Fruit fly (Drosophila melanogaster) whole organism, embryonic: ENCODE data around the gene ari-1.

Experiments
- ATbp ChIP-seq: fragments of 200-800 bp; sonication (Bioruptor generic); optimal IDR thresholded peaks from 2 replicates; lab custom pipeline; 2017; ENCODE audit warnings: missing biosample characterization, mild to moderate bottlenecking, missing genetic modification characterization, missing genetic modification reagents
- Asciz ChIP-seq: fragments of 200-800 bp; sonication (Bioruptor generic); optimal IDR thresholded peaks from 2 replicates; lab custom pipeline; 2017; ENCODE audit warnings: missing biosample characterization, mild to moderate bottlenecking, missing genetic modification characterization, missing genetic modification reagents
- Atf3 ChIP-seq: fragments of 200-800 bp; sonication (Bioruptor generic); optimal IDR thresholded peaks from 3 replicates; lab custom pipeline; 2016; ENCODE audit warnings: missing biosample characterization, missing genetic modification characterization
- Bgb ChIP-seq: fragments of 200-800 bp; sonication (Bioruptor generic); IDR thresholded peaks from 2 replicates; pipeline ENCODE4 v1.3.6; 2022; ENCODE audit warnings: missing biosample characterization, missing genetic modification characterization; ENCODE audit not compliant: partially characterized antibody
- CG1024 ChIP-seq: fragments of 200-800 bp; sonication (Bioruptor generic); IDR thresholded peaks from 2 replicates; pipeline ENCODE4 v1.3.6; 2022; ENCODE audit warnings: missing biosample characterization, missing genetic modification characterization
- CG10565 ChIP-seq: fragments of 200-800 bp; sonication (Bioruptor generic); optimal IDR thresholded peaks from 3 replicates; lab custom pipeline; 2016; ENCODE audit warnings: missing biosample characterization, mild to moderate bottlenecking, missing genetic modification characterization
- CG10959 ChIP-seq: fragments of 200-800 bp; sonication (Bioruptor generic); IDR thresholded peaks from 2 replicates; pipeline ENCODE4 v1.3.6; 2022; ENCODE audit warnings: missing biosample characterization, missing genetic modification characterization
- CG12299 ChIP-seq: fragments of 200-800 bp; sonication (Bioruptor generic); optimal IDR thresholded peaks from 2 replicates; lab custom pipeline; 2018; ENCODE audit warnings: missing biosample characterization, mild to moderate bottlenecking, missing genetic modification characterization
- CG12391 ChIP-seq: fragments of 200-800 bp; sonication (Bioruptor generic); optimal IDR thresholded peaks from 3 replicates; lab custom pipeline; 2018; ENCODE audit warnings: missing biosample characterization, mild to moderate bottlenecking, missing genetic modification characterization, moderate library complexity
- CG13894 ChIP-seq: fragments of 200-800 bp; sonication (Bioruptor generic); optimal IDR thresholded peaks from 3 replicates; lab custom pipeline; 2018; ENCODE audit warnings: missing biosample characterization, mild to moderate bottlenecking, missing genetic modification characterization, moderate library complexity
- CG18011 ChIP-seq: fragments of 200-800 bp; sonication (Bioruptor generic); optimal IDR thresholded peaks from 2 replicates; lab custom pipeline; 2017; ENCODE audit warnings: missing biosample characterization, missing genetic modification characterization, mild to moderate bottlenecking, moderate library complexity, missing genotype
- CG2889 ChIP-seq: fragments of 200-800 bp; sonication (Bioruptor generic); IDR thresholded peaks from 3 replicates; pipeline ENCODE4 v1.3.6; 2022; ENCODE audit warnings: missing biosample characterization, missing genetic modification characterization
- CG3163 ChIP-seq: fragments of 200-800 bp; sonication (Bioruptor generic); optimal IDR thresholded peaks from 3 replicates; lab custom pipeline; 2016; ENCODE audit warnings: missing biosample characterization, missing genetic modification characterization
- CG3281 ChIP-seq: fragments of 200-800 bp; sonication (Bioruptor generic); optimal IDR thresholded peaks from 3 replicates; lab custom pipeline; 2017; ENCODE audit warnings: missing biosample characterization, mild to moderate bottlenecking, missing genetic modification characterization
- CG5180 ChIP-seq: fragments of 200-800 bp; sonication (Bioruptor generic); optimal IDR thresholded peaks from 3 replicates; lab custom pipeline; 2017; ENCODE audit warnings: missing biosample characterization, missing genetic modification characterization, mild to moderate bottlenecking, moderate library complexity, missing genetic modification reagents
- CG6175 ChIP-seq: fragments of 200-800 bp; sonication (Bioruptor generic); IDR thresholded peaks from 3 replicates; pipeline ENCODE4 v1.3.6; 2022; ENCODE audit warnings: missing biosample characterization, missing genetic modification characterization
- CG6791 ChIP-seq: fragments of 200-800 bp; sonication (Bioruptor generic); IDR thresholded peaks from 3 replicates; pipeline ENCODE4 v1.3.6; 2022; ENCODE audit warnings: missing biosample characterization, missing genetic modification characterization; ENCODE audit not compliant: partially characterized antibody
- D19A ChIP-seq: fragments of 200-800 bp; optimal IDR thresholded peaks from 3 replicates; lab custom pipeline; 2019; ENCODE audit warnings: missing biosample characterization, mild to moderate bottlenecking, missing genetic modification characterization, moderate library complexity
- D19B ChIP-seq: fragments of 200-800 bp; sonication (Bioruptor generic); optimal IDR thresholded peaks from 2 replicates; lab custom pipeline; 2017; ENCODE audit warnings: missing biosample characterization, mild to moderate bottlenecking, missing genetic modification characterization
- Doc2 ChIP-seq: fragments of 200-800 bp; sonication (Bioruptor generic); IDR thresholded peaks from 2 replicates; pipeline ENCODE4 v1.3.6; 2022; ENCODE audit warnings: missing biosample characterization, missing genetic modification characterization
- HLH54F ChIP-seq: fragments of 200-800 bp; sonication (Bioruptor generic); optimal IDR thresholded peaks from 3 replicates; lab custom pipeline; 2016; ENCODE audit warnings: missing biosample characterization, missing genetic modification characterization
- HLHmδ ChIP-seq: fragments of 200-800 bp; sonication (Bioruptor generic); optimal IDR thresholded peaks from 2 replicates; lab custom pipeline; 2018; ENCODE audit warnings: missing biosample characterization, mild to moderate bottlenecking, missing genetic modification characterization, moderate library complexity
- Hey ChIP-seq: fragments of 200-800 bp; sonication (Bioruptor generic); optimal IDR thresholded peaks from 3 replicates; lab custom pipeline; 2018; ENCODE audit warnings: missing biosample characterization, mild to moderate bottlenecking, missing genetic modification characterization
- Lim3 ChIP-seq: fragments of 200-800 bp; sonication (Bioruptor generic); IDR thresholded peaks from 2 replicates; pipeline ENCODE4 v1.3.6; 2022; ENCODE audit warnings: missing biosample characterization, missing genetic modification characterization
- Nf-YC ChIP-seq: fragments of 200-800 bp; optimal IDR thresholded peaks from 3 replicates; lab custom pipeline; 2019; ENCODE audit warnings: missing biosample characterization, mild to moderate bottlenecking, missing genetic modification characterization, moderate library complexity
- Opbp ChIP-seq: fragments of 200-800 bp; sonication (Bioruptor generic); IDR thresholded peaks from 3 replicates; pipeline ENCODE4 v1.3.6; 2022; ENCODE audit warnings: missing biosample characterization, missing genetic modification characterization; ENCODE audit not compliant: partially characterized antibody
- Optix ChIP-seq: fragments of 200-800 bp; sonication (Bioruptor generic); IDR thresholded peaks from 3 replicates; pipeline ENCODE4 v1.3.6; 2022; ENCODE audit warnings: missing biosample characterization, missing genetic modification characterization
- Sox102F ChIP-seq: fragments of 200-800 bp; sonication (Bioruptor generic); optimal IDR thresholded peaks from 2 replicates; lab custom pipeline; 2018; ENCODE audit warnings: missing biosample characterization, mild to moderate bottlenecking, missing genetic modification characterization, moderate library complexity
- Sry-δ ChIP-seq: fragments of 200-800 bp; sonication (Bioruptor generic); optimal IDR thresholded peaks from 2 replicates; lab custom pipeline; 2016; ENCODE audit warnings: missing biosample characterization, missing genetic modification characterization
- Ssrp ChIP-seq: fragments of 200-800 bp; sonication (Bioruptor generic); optimal IDR thresholded peaks from 2 replicates; lab custom pipeline; 2018; ENCODE audit warnings: missing biosample characterization, mild to moderate bottlenecking, missing genetic modification characterization, moderate library complexity
- TFAM ChIP-seq: fragments of 200-800 bp; sonication (Bioruptor generic); optimal IDR thresholded peaks from 2 replicates; lab custom pipeline; 2017; ENCODE audit warnings: missing biosample characterization, missing genetic modification characterization, inconsistent platforms
- Usf ChIP-seq: fragments of 200-800 bp; sonication (Bioruptor generic); optimal IDR thresholded peaks from 2 replicates; lab custom pipeline; 2017; ENCODE audit warnings: missing genotype, missing biosample characterization, missing genetic modification characterization
- YL-1 ChIP-seq: fragments of 200-800 bp; sonication (Bioruptor generic); optimal IDR thresholded peaks from 3 replicates; lab custom pipeline; 2017; ENCODE audit warnings: missing biosample characterization, mild to moderate bottlenecking, missing genetic modification characterization
- ap ChIP-seq: fragments of 200-800 bp; sonication (Bioruptor generic); IDR thresholded peaks from 2 replicates; pipeline ENCODE4 v1.3.6; 2022; ENCODE audit warnings: missing biosample characterization, missing genetic modification characterization
- ash1 ChIP-seq: fragments of 200-800 bp; sonication (Bioruptor generic); optimal IDR thresholded peaks from 2 replicates; lab custom pipeline; 2018; ENCODE audit warnings: missing biosample characterization, mild to moderate bottlenecking, missing genetic modification characterization
- ci ChIP-seq: fragments of 200-800 bp; sonication (Bioruptor generic); IDR thresholded peaks from 3 replicates; pipeline ENCODE4 v1.3.6; 2022; ENCODE audit warnings: missing biosample characterization, missing genetic modification characterization
- ems ChIP-seq: fragments of 200-800 bp; sonication (Bioruptor generic); optimal IDR thresholded peaks from 3 replicates; lab custom pipeline; 2016; ENCODE audit warnings: missing biosample characterization, missing genetic modification characterization
- esg ChIP-seq: fragments of 200-800 bp; sonication (Bioruptor generic); conservative IDR thresholded peaks from 2 replicates; pipeline ENCODE4 v1.3.6; 2022; ENCODE audit warnings: missing biosample characterization, missing genetic modification characterization
- eve ChIP-seq, 2 experiments: fragments of >200 bp; optimal IDR thresholded peaks; 2 replicates each; lab custom pipeline; 2017; ENCODE audit warnings: missing biosample characterization in 2 of 2, missing genetic modification characterization in 2 of 2
- grn ChIP-seq: fragments of 200-800 bp; sonication (Bioruptor generic); optimal IDR thresholded peaks from 3 replicates; lab custom pipeline; 2017; ENCODE audit warnings: missing biosample characterization, missing genetic modification characterization
- h ChIP-seq: fragments of >200 bp; optimal IDR thresholded peaks from 2 replicates; lab custom pipeline; 2017
- lilli ChIP-seq: fragments of 200-800 bp; sonication (Bioruptor generic); optimal IDR thresholded peaks from 3 replicates; lab custom pipeline; 2016; ENCODE audit warnings: missing biosample characterization, missing genetic modification characterization
- nau ChIP-seq: fragments of 200-800 bp; sonication (Bioruptor generic); optimal IDR thresholded peaks from 3 replicates; lab custom pipeline; 2017; ENCODE audit warnings: missing biosample characterization, mild to moderate bottlenecking, missing genetic modification characterization, missing genetic modification reagents
- pho ChIP-seq: fragments of 200-800 bp; sonication (Bioruptor generic); optimal IDR thresholded peaks from 2 replicates; lab custom pipeline; 2016; ENCODE audit warnings: missing biosample characterization, missing genetic modification characterization
- psq ChIP-seq: fragments of 200-800 bp; sonication (Bioruptor generic); optimal IDR thresholded peaks from 2 replicates; lab custom pipeline; 2017; ENCODE audit warnings: missing biosample characterization, missing genetic modification characterization
- row ChIP-seq: fragments of 200-800 bp; sonication (Bioruptor generic); IDR thresholded peaks from 3 replicates; pipeline ENCODE4 v1.3.6; 2022; ENCODE audit warnings: missing biosample characterization, missing genetic modification characterization
- sr ChIP-seq: fragments of 200-800 bp; sonication (Bioruptor generic); IDR thresholded peaks from 3 replicates; pipeline ENCODE4 v1.3.6; 2022; ENCODE audit warnings: missing biosample characterization, missing genetic modification characterization
- stwl ChIP-seq: fragments of 200-800 bp; sonication (Bioruptor generic); optimal IDR thresholded peaks from 3 replicates; lab custom pipeline; 2018; ENCODE audit warnings: missing biosample characterization, mild to moderate bottlenecking, missing genetic modification characterization, moderate library complexity
- trh ChIP-seq: fragments of 200-800 bp; sonication (Bioruptor generic); optimal IDR thresholded peaks from 2 replicates; lab custom pipeline; 2016; ENCODE audit warnings: missing biosample characterization, missing genetic modification characterization
- twi ChIP-seq: fragments of 200-800 bp; optimal IDR thresholded peaks from 2 replicates; lab custom pipeline; 2019; ENCODE audit warnings: missing biosample characterization, mild to moderate bottlenecking, missing genetic modification characterization, moderate library complexity
- unc-4 ChIP-seq: fragments of 200-800 bp; sonication (Bioruptor generic); IDR thresholded peaks from 2 replicates; pipeline ENCODE4 v1.3.6; 2022; ENCODE audit warnings: missing biosample characterization, missing genetic modification characterization; ENCODE audit not compliant: partially characterized antibody
- vvl ChIP-seq: fragments of 200-800 bp; sonication (Bioruptor generic); IDR thresholded peaks from 2 replicates; pipeline ENCODE4 v1.3.6; 2022; ENCODE audit warnings: missing biosample characterization, missing genetic modification characterization

ari-1 gene

dm6 chrX:18101778-18102177 is 35.8 kb downstream of the ari-1 start, which contains the start of gene Taf8 (continued):
- no peak for TF ChIP-seq vvl (GFP tag; lab: Robert Waterston, UW)
- TF ChIP-seq grn: no peak
- no peak for TF ChIP-seq HLHmδ (GFP tag; lab: Kevin White, UChicago)
- TF ChIP-seq Sox102F: no peak
- TF ChIP-seq Asciz (GFP tag; lab: Kevin White, UChicago): no peak
- TF ChIP-seq CG6175 (GFP tag; lab: Robert Waterston, UW): no peak
- TF ChIP-seq Atf3 (GFP tag; lab: Kevin White, UChicago): no peak
- TF ChIP-seq CG5180 (GFP tag; lab: Kevin White, UChicago): no peak
- no peak for TF ChIP-seq CG3281 (GFP tag; lab: Kevin White, UChicago)
- TF ChIP-seq D19B (GFP tag; lab: Kevin White, UChicago): no peak
- no peak for TF ChIP-seq eve (GFP tag; optimal IDR thresholded peaks at IDR 0.05; lab: Kevin White, UChicago)
- TF ChIP-seq Ssrp: no peak
- TF ChIP-seq Optix: no peak
- TF ChIP-seq D19A (tag; lab: Kevin White, UChicago): no peak
- TF ChIP-seq Hey (tag; lab: Kevin White, UChicago): no peak
- TF ChIP-seq CG6791 (GFP tag; lab: Robert Waterston, UW): peak; percentile 81
- TF ChIP-seq TFAM (GFP tag; lab: Kevin White, UChicago): no peak
- no peak for TF ChIP-seq trh (GFP tag; lab: Kevin White, UChicago)
- no peak for TF ChIP-seq twi (tag; lab: Kevin White, UChicago)
- no peak for TF ChIP-seq CG13894
- no peak for TF ChIP-seq CG1024 (GFP tag; lab: Robert Waterston, UW)
- no peak for TF ChIP-seq CG10565 (GFP tag; lab: Kevin White, UChicago)
- TF ChIP-seq CG10959 (GFP tag; lab: Robert Waterston, UW): no peak
- no peak for TF ChIP-seq ATbp
- no peak for TF ChIP-seq stwl (tag; lab: Kevin White, UChicago)
- peak; percentile 84 for TF ChIP-seq Sry-δ
- TF ChIP-seq unc-4: peak; percentile 51
- no peak for TF ChIP-seq CG2889 (GFP tag; lab: Robert Waterston, UW)
- TF ChIP-seq Doc2 (GFP tag; lab: Robert Waterston, UW): no peak
- TF ChIP-seq Opbp (GFP tag; lab: Robert Waterston, UW): peak; percentile 81; the same call in 2 of the 3 replicates
- no peak for TF ChIP-seq YL-1 (GFP tag; lab: Kevin White, UChicago)
- TF ChIP-seq row: peak; percentile 81
- TF ChIP-seq CG12391 (tag; lab: Kevin White, UChicago): no peak
- TF ChIP-seq HLH54F: no peak
- TF ChIP-seq h: no peak
- TF ChIP-seq Lim3 (GFP tag; lab: Robert Waterston, UW): no peak
- TF ChIP-seq ap (GFP tag; lab: Robert Waterston, UW): no peak
- no peak for TF ChIP-seq CG3163 (GFP tag; lab: Kevin White, UChicago)
- TF ChIP-seq CG18011 (GFP tag; lab: Kevin White, UChicago): no peak
- no peak for TF ChIP-seq ash1 (GFP tag; lab: Kevin White, UChicago)
- no peak for TF ChIP-seq sr
- TF ChIP-seq Bgb (GFP tag; lab: Robert Waterston, UW): peak; percentile 73
- no peak for TF ChIP-seq ci
- TF ChIP-seq pho (GFP tag; lab: Kevin White, UChicago): no peak
- no peak for TF ChIP-seq Usf (GFP tag; lab: Kevin White, UChicago)
- TF ChIP-seq ems (GFP tag; lab: Kevin White, UChicago): no peak
- TF ChIP-seq lilli (GFP tag; lab: Kevin White, UChicago): no peak
- no peak for TF ChIP-seq esg
- TF ChIP-seq psq (GFP tag; lab: Kevin White, UChicago): no peak
- no peak for TF ChIP-seq CG12299
- TF ChIP-seq Nf-YC: no peak
- no peak for TF ChIP-seq nau (GFP tag; lab: Kevin White, UChicago)
